Worm (Caenorhabditis elegans): ENCODE data around the gene srp-1.

Gene srp-1

DNA sequence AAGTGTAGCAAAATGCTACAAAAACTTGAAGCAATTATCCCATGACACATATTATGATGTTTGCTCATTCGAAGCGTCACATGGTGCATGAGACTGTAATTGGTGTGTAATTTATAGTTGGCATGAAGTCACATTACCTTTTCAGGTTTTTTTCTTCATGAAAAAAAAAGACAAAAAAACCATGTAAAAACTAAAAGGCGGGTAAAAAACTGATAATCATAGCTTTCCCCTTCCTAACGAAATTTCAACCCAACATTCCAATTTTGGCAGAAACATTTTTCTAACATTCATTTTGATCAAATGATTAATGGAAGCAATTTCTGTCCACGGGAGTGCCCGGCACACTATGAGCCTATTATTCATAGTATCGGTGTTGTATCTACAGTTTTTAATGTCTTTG is 5.0 kb upstream of the srp-1 start, which contains the start of gene sri-4:
sri-4 (plus strand) TSS at position 301 of the 400 bp plus-strand sequence.
- no peak for TF ChIP-seq F33H1.4 (GFP tag; IDR thresholded peaks at IDR 0.05)
- TF ChIP-seq bed-2 (GFP tag; IDR thresholded peaks at IDR 0.05) = no peak
- TF ChIP-seq gei-17 (GFP tag; optimal IDR thresholded peaks at IDR 0.05) = no peak
- TF ChIP-seq sptf-2 (GFP tag; optimal IDR thresholded peaks at IDR 0.05) = no peak
- TF ChIP-seq Y95B8A.8 (GFP tag; IDR thresholded peaks at IDR 0.05) = no peak
- no peak for TF ChIP-seq sea-2 (GFP tag; IDR thresholded peaks at IDR 0.05)
- no peak for TF ChIP-seq bed-1 (GFP tag; IDR thresholded peaks at IDR 0.05)
- TF ChIP-seq attf-3 (GFP tag; conservative IDR thresholded peaks at IDR 0.05) = no peak
- no peak for TF ChIP-seq somi-1 (GFP tag; optimal IDR thresholded peaks at IDR 0.05)
- no peak for TF ChIP-seq hmg-20 (GFP tag; IDR thresholded peaks at IDR 0.05)

DNA sequence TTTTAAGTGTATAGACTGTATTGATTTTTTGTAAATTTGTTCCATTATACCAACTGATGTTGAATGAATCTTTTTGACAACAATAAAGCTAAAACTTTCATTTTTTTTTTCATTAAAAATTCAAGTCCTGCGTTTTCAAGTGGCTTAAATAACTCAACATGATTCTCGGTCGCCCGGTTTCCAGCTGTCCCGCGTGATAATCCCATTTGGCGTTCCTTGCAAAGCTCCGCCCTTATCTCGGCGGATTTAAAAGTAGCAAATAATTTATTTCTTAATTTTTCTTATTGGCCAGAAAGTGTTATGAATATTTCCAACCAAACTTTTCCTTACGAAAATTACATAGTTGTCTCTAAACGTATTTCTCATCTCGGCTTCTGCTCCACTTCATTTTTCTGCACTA is 3.1 kb downstream of the srp-1 start, which contains the start of gene str-20:
str-20 (plus strand) TSS at position 301 of the 400 bp plus-strand sequence.
- TF ChIP-seq F49E8.2 (tag; optimal IDR thresholded peaks at IDR 0.05; ENCODE audit: insufficient read depth) (no peak), aptf-2 (GFP tag; conservative IDR thresholded peaks at IDR 0.05) (no peak), egl-18 (GFP tag; IDR thresholded peaks at IDR 0.05) (no peak), Y56A3A.18 (GFP tag; IDR thresholded peaks at IDR 0.05) (no peak), sptf-2 (GFP tag; optimal IDR thresholded peaks at IDR 0.05) (no peak), rcor-1 (GFP tag; IDR thresholded peaks at IDR 0.05) (no peak), ceh-91 (GFP tag; IDR thresholded peaks at IDR 0.05) (no peak), F23B12.7 (tag; optimal IDR thresholded peaks at IDR 0.05; ENCODE audit: insufficient read depth) (no peak), mel-28 (tag; optimal IDR thresholded peaks at IDR 0.05; ENCODE audit: borderline replicate concordance) (no peak), K11D2.4 (GFP tag; IDR thresholded peaks at IDR 0.05) (no peak), chd-7 (tag; optimal IDR thresholded peaks at IDR 0.05) (no peak), T26A5.8 (tag; optimal IDR thresholded peaks at IDR 0.05) (no peak), hlh-12 (tag; optimal IDR thresholded peaks at IDR 0.05) (no peak), Y95B8A.8 (GFP tag; IDR thresholded peaks at IDR 0.05) (no peak), tbp1 (GFP tag; optimal IDR thresholded peaks at IDR 0.05) (no peak), ZK185.1 (tag; optimal IDR thresholded peaks at IDR 0.05; ENCODE audit: poor library complexity, severe bottlenecking) (no peak), lin-35 (GFP tag; optimal IDR thresholded peaks at IDR 0.05) (no peak), hmg-20 (GFP tag; IDR thresholded peaks at IDR 0.05) (no peak)

DNA sequence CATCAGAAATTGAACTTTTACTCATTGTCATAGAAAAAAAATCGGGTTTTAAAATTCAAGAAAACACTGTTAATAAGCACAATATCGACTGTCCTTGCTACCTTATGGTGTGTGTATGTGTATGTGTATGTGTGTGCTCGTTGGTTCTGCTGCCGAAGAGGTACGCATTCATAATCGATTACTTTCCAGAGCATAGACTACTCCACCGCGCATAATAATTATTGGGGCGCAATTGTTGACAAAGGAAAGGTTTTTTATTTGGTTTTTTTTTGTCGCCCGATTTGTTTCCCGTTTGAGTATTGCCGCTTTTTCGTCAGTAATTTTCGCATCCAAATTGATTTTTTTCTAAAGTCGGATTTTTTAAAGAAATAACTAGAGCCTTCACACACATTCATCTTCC is 8.2 kb downstream of the srp-1 start, which contains the start of gene C05E4.15:
C05E4.15 (minus strand) TSS at position 101 of the 400 bp plus-strand sequence.
- TF ChIP-seq B0336.3 (GFP tag; IDR thresholded peaks at IDR 0.05) (no peak), Y95B8A.8 (GFP tag; IDR thresholded peaks at IDR 0.05) (no peak), die-1 (tag; optimal IDR thresholded peaks at IDR 0.05) (no peak), snpc-4 (GFP tag; optimal IDR thresholded peaks at IDR 0.05) (no peak), snpc-4 (tag; optimal IDR thresholded peaks at IDR 0.05) (no peak), D2030.7 (GFP tag; IDR thresholded peaks at IDR 0.05) (no peak), akir-1 (GFP tag; optimal IDR thresholded peaks at IDR 0.05) (no peak), ztf-28 (GFP tag; IDR thresholded peaks at IDR 0.05) (no peak)

DNA sequence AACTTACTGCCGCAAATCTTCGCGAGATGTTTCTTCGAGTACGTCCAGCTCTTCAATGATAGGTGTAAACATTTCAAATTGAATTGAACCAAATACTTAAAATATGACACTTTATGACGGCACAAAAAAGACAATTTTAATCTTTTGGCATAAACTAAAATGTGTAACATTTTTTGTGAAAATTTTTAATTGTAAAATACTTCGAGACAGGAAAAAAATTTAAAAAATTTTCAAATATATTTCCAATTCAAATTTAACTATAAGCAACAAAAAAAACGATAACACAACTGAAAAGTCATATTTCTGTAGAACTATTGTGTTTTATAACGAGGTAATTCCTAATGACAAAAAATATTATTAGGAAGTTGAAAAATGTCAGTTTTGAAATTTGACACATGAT is 8.8 kb downstream of the srp-1 start, which contains the start of gene C05E4.12:
C05E4.12 (minus strand) TSS at position 101 of the 400 bp plus-strand sequence.
- TF ChIP-seq egl-44 (GFP tag; IDR thresholded peaks at IDR 0.05) (no peak), zim-3 (tag; optimal IDR thresholded peaks at IDR 0.05) (no peak), hmg-1.2 (GFP tag; IDR thresholded peaks at IDR 0.05) (no peak), pha-4 (tag; optimal IDR thresholded peaks at IDR 0.05) (no peak), ceh-40 (GFP tag; IDR thresholded peaks at IDR 0.05) (no peak), C17E4.6 (GFP tag; IDR thresholded peaks at IDR 0.05) (no peak), lin-54 (GFP tag; optimal IDR thresholded peaks at IDR 0.05) (no peak)
